Fruit fly (Drosophila melanogaster): ENCODE data around the gene CG13033.

CG13033 gene

DNA sequence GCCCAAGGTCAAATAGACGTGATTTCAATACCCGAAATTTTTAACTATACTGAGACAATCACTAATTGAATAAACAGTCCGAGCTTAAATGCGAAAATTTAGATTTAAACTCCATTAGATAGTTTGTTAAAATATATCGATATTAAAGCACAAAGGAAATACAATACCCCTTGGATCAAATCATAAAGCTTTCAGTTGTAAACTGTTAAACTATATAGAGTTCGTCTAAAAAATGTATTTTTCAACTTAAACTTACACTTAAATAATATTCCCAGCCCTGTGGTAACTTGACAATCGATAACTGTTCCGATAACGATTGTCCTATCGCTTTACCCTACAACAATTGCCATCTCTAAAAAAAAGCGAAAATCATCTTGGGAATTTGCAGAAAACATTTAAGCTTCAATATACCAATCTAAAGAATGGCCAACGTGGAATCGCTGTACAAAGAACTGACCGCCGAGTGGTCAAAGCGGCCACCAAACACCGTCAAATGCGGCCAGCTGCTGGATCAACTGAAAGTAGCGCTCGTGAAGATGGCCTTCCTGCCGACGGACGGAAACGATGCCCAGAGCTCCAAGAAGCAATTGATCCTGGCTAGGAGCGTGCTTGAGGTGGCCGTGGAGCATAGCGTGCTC, 37.4 kb upstream of the CG13033 start, which contains the start of gene Rpn12:
TSS of gene Rpn12 (plus strand) at position 351 of the 638 bp plus-strand sequence.
- TF ChIP-seq Smox (GFP tag; optimal IDR thresholded peaks at IDR 0.05) = no peak
- no peak for TF ChIP-seq CG6163 (GFP tag; IDR thresholded peaks at IDR 0.05)
- 0 out of 2 replicates have a peak, but pooled peaks have one; percentile 8 for TF ChIP-seq Gug (GFP tag; IDR thresholded peaks at IDR 0.05)
- TF ChIP-seq Hr39 (GFP tag; optimal IDR thresholded peaks at IDR 0.05) = peak; percentile 45
- peak; percentile 25 for TF ChIP-seq topi (GFP tag; optimal IDR thresholded peaks at IDR 0.05)
- TF ChIP-seq esn (GFP tag; optimal IDR thresholded peaks at IDR 0.05) = peak; percentile 47
- peak; percentile 8 for TF ChIP-seq acj6 (GFP tag; optimal IDR thresholded peaks at IDR 0.05)
- peak; percentile 33 for TF ChIP-seq CG31627 (GFP tag; optimal IDR thresholded peaks at IDR 0.05)
- TF ChIP-seq CG8119 (GFP tag; IDR thresholded peaks at IDR 0.05) = no peak
- peak; percentile 38 for TF ChIP-seq CG3032 (tag; optimal IDR thresholded peaks at IDR 0.05)
- no peak for TF ChIP-seq CG16779 (tag; optimal IDR thresholded peaks at IDR 0.05)
- TF ChIP-seq Eip78C (GFP tag) = peak; percentile 80
- peak; percentile 41 for TF ChIP-seq CG10631 (GFP tag; optimal IDR thresholded peaks at IDR 0.05)
- 0 out of 2 replicates have a peak, but pooled peaks have one; percentile 12 for TF ChIP-seq CG15336 (GFP tag; IDR thresholded peaks at IDR 0.05)
- peak; percentile 20 for TF ChIP-seq CG32006 (GFP tag; optimal IDR thresholded peaks at IDR 0.05)
- TF ChIP-seq cyc (GFP tag; optimal IDR thresholded peaks at IDR 0.05) = peak; percentile 42
- peak; percentile 37 for TF ChIP-seq Eip75B (GFP tag; optimal IDR thresholded peaks at IDR 0.05)
- no peak for TF ChIP-seq CG11762 (GFP tag; optimal IDR thresholded peaks at IDR 0.05; ENCODE audit: insufficient read depth)
- TF ChIP-seq dsx (GFP tag; optimal IDR thresholded peaks at IDR 0.05; ENCODE audit: poor library complexity, severe bottlenecking) = peak; percentile 3
- TF ChIP-seq CG34406 (GFP tag; optimal IDR thresholded peaks at IDR 0.05) = peak; percentile 2
- peak; percentile 38 for TF ChIP-seq Hr4 (GFP tag; optimal IDR thresholded peaks at IDR 0.05)
- peak; percentile 53 for TF ChIP-seq lz (GFP tag; optimal IDR thresholded peaks at IDR 0.05)
- TF ChIP-seq Ets96B (tag; optimal IDR thresholded peaks at IDR 0.05) = peak; percentile 17
- TF ChIP-seq Met (GFP tag; optimal IDR thresholded peaks at IDR 0.05) = peak; percentile 38
- peak; percentile 23 for TF ChIP-seq OdsH (GFP tag; optimal IDR thresholded peaks at IDR 0.05)
- TF ChIP-seq Sox14 (GFP tag; optimal IDR thresholded peaks at IDR 0.05) = peak; percentile 45
- TF ChIP-seq CG8632 (GFP tag; optimal IDR thresholded peaks at IDR 0.05) = peak; percentile 12
- no peak for TF ChIP-seq fd85E (GFP tag; optimal IDR thresholded peaks at IDR 0.05)

DNA sequence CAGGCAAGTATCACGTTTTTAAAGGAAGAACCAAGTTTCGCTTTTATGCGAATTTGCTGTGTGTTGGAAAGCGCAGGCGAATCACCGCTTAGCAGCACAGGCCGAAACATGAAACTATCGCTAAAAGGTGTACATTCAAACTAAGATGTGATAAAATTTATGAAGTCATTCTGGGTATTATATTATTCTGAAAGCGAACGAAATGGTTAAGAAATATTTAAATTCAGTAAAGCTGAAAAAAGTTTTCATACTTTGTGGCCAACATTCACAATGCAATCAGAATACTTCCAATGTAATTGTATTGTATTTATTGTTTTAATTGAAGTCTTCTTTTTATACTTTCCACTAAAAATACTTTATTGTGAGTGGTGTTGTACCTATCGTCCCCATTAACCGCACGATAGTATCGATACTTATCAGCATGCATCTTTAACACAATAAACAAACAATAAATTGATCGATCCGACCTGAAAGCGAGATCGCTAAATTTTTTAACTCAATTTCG, 35.8 kb upstream of the CG13033 start, which contains the start of gene Smn:
TSS of gene Smn (minus strand) at position 347 of the 505 bp plus-strand sequence.
- TF ChIP-seq CG8319 (GFP tag; optimal IDR thresholded peaks at IDR 0.05) (peak; percentile 38), CG32006 (GFP tag; optimal IDR thresholded peaks at IDR 0.05) (no peak), Sox102F (GFP tag; optimal IDR thresholded peaks at IDR 0.05) (no peak), lz (GFP tag; optimal IDR thresholded peaks at IDR 0.05) (peak; percentile 67), Hr38 (GFP tag; optimal IDR thresholded peaks at IDR 0.05) (no peak), eg (GFP tag; IDR thresholded peaks at IDR 0.05) (no peak; the same call in 2 of the 3 replicates), topi (GFP tag; optimal IDR thresholded peaks at IDR 0.05) (peak; percentile 64), CG34406 (GFP tag; optimal IDR thresholded peaks at IDR 0.05) (peak; percentile 51), CG3032 (tag; optimal IDR thresholded peaks at IDR 0.05) (peak; percentile 50), CG10669 (GFP tag; optimal IDR thresholded peaks at IDR 0.05) (no peak), Hr39 (GFP tag; optimal IDR thresholded peaks at IDR 0.05) (peak; percentile 69), CG6276 (GFP tag; optimal IDR thresholded peaks at IDR 0.05) (no peak), CG10631 (GFP tag; optimal IDR thresholded peaks at IDR 0.05) (peak; percentile 62), Hr4 (GFP tag; optimal IDR thresholded peaks at IDR 0.05) (peak; percentile 60), vri (GFP tag; optimal IDR thresholded peaks at IDR 0.05) (no peak), CG8632 (GFP tag; optimal IDR thresholded peaks at IDR 0.05) (peak; percentile 55), Eip93F (GFP tag; optimal IDR thresholded peaks at IDR 0.05) (no peak), CG16779 (tag; optimal IDR thresholded peaks at IDR 0.05) (no peak), esn (GFP tag; optimal IDR thresholded peaks at IDR 0.05) (peak; percentile 79), Eip78C (GFP tag) (peak; percentile 87), fd85E (GFP tag; optimal IDR thresholded peaks at IDR 0.05) (no peak), CG6163 (GFP tag; IDR thresholded peaks at IDR 0.05) (no peak), Gug (GFP tag; IDR thresholded peaks at IDR 0.05) (no peak), CG6854 (GFP tag; optimal IDR thresholded peaks at IDR 0.05) (no peak), CG6792 (GFP tag; optimal IDR thresholded peaks at IDR 0.05) (peak; percentile 52), acj6 (GFP tag; optimal IDR thresholded peaks at IDR 0.05) (peak; percentile 63), net (GFP tag; optimal IDR thresholded peaks at IDR 0.05) (no peak), CG11762 (GFP tag; optimal IDR thresholded peaks at IDR 0.05; ENCODE audit: insufficient read depth) (peak; percentile 34), CG31627 (GFP tag; optimal IDR thresholded peaks at IDR 0.05) (peak; percentile 73), Ets21C (GFP tag; optimal IDR thresholded peaks at IDR 0.05) (peak; percentile 68), dac (GFP tag; optimal IDR thresholded peaks at IDR 0.05) (no peak), CG11902 (GFP tag; optimal IDR thresholded peaks at IDR 0.05) (peak; percentile 41), OdsH (GFP tag; optimal IDR thresholded peaks at IDR 0.05) (peak; percentile 71), salr (GFP tag; optimal IDR thresholded peaks at IDR 0.05) (peak in 1 of 2 experiments; percentile 53), fkh (GFP tag; optimal IDR thresholded peaks at IDR 0.05) (peak; percentile 81), ss (GFP tag; optimal IDR thresholded peaks at IDR 0.05) (no peak), Eip75B (GFP tag; optimal IDR thresholded peaks at IDR 0.05) (peak; percentile 69)

Data from whole organism, prepupa.